Fruit fly (Drosophila melanogaster) whole organism, wandering third instar larva: ENCODE measurements around the gene Cog3.

Experiments used
- h ChIP-seq: fragments of 200-800 bp; sonication (Bioruptor generic); optimal IDR thresholded peaks from 3 replicates; lab custom pipeline; 2016; ENCODE audit warnings: missing biosample characterization, mild to moderate bottlenecking, missing genetic modification characterization
- psq ChIP-seq: fragments of 200-800 bp; sonication (Bioruptor generic); optimal IDR thresholded peaks from 3 replicates; lab custom pipeline; 2017; ENCODE audit warnings: missing biosample characterization, mild to moderate bottlenecking, missing genetic modification characterization, moderate library complexity

- TF ChIP-seq psq (GFP tag; lab: Kevin White, UChicago): peak; percentile 79
- peak; percentile 85 for TF ChIP-seq h (GFP tag; lab: Kevin White, UChicago)
Measured at dm6 chr2L:3437068-3437467, 19.8 kb downstream of the Cog3 start.
